Worm (Caenorhabditis elegans) whole organism, late embryonic: ENCODE measurements around the gene prx-3.

Source experiments
- ama-1 ChIP-seq: fragments of 150-350 bp; optimal IDR thresholded peaks from 2 replicates; lab custom pipeline; 2014
- ceh-31 ChIP-seq: sonication (generic microtip); optimal IDR thresholded peaks from 2 replicates; lab custom pipeline; 2016; ENCODE audit warnings: missing genetic modification characterization, missing compliant biosample characterization
- ets-4 ChIP-seq: sonication (generic microtip); optimal IDR thresholded peaks from 2 replicates; lab custom pipeline; 2016; ENCODE audit warnings: missing genetic modification characterization, missing compliant biosample characterization
- fkh-10 ChIP-seq: fragments of 150-350 bp; optimal IDR thresholded peaks from 2 replicates; lab custom pipeline; 2014; ENCODE audit warnings: missing biosample characterization, missing genetic modification reagents, missing genetic modification characterization
- pag-3 ChIP-seq: sonication (generic microtip); optimal IDR thresholded peaks from 2 replicates; lab custom pipeline; 2016; ENCODE audit warnings: missing compliant biosample characterization, missing genetic modification characterization, borderline replicate concordance
- pqm-1 ChIP-seq: sonication (generic microtip); optimal IDR thresholded peaks from 2 replicates; lab custom pipeline; 2016; ENCODE audit warnings: missing genetic modification characterization, missing compliant biosample characterization
- sdc-2 ChIP-seq: sonication (generic microtip); optimal IDR thresholded peaks from 2 replicates; lab custom pipeline; 2016; ENCODE audit warnings: missing genotype, missing genetic modification characterization, missing compliant biosample characterization
- zip-5 ChIP-seq: sonication (generic microtip); optimal IDR thresholded peaks from 2 replicates; lab custom pipeline; 2016; ENCODE audit warnings: missing genetic modification characterization, missing compliant biosample characterization

- TF ChIP-seq zip-5 (tag; lab: Kevin White, UChicago) (no peak), pag-3 (tag; lab: Kevin White, UChicago) (no peak), fkh-10 (GFP tag; lab: Kevin White, UChicago) (no peak), sdc-2 (tag; lab: Kevin White, UChicago) (no peak), ceh-31 (tag; lab: Kevin White, UChicago) (peak; percentile 69), ets-4 (tag; lab: Kevin White, UChicago) (no peak), pqm-1 (no peak), ama-1 (no peak)
These were observed 15.5 kb upstream of the prx-3 start, which contains the start of gene C15H9.9 for ce11 chrX:6128225-6128686.
